Worm (Caenorhabditis elegans) whole organism, midembryonic: Measurements from ENCODE around the gene K08E4.7.

ENCODE experiments used
- cog-1 ChIP-seq: sonication (generic microtip); optimal IDR thresholded peaks from 2 replicates; lab custom pipeline; 2016; ENCODE audit warnings: missing genetic modification characterization, missing compliant biosample characterization
- flt-1 ChIP-seq: fragments of 200-800 bp; sonication (Bioruptor generic); IDR thresholded peaks from 2 replicates; pipeline ENCODE4 v1.3.6; 2022; ENCODE audit warnings: missing genetic modification characterization, missing compliant biosample characterization
- klf-2 ChIP-seq: fragments of 200-800 bp; sonication (Bioruptor generic); conservative IDR thresholded peaks from 2 replicates; pipeline ENCODE4 v1.3.6; 2022; ENCODE audit warnings: missing genetic modification reagents, missing genetic modification characterization, missing compliant biosample characterization
- ref-1 ChIP-seq: fragments of 200-800 bp; sonication (Bioruptor generic); conservative IDR thresholded peaks from 2 replicates; pipeline ENCODE4 v1.3.6; 2022; ENCODE audit warnings: missing genetic modification reagents, missing genetic modification characterization, missing compliant biosample characterization
- ztf-23 ChIP-seq: fragments of 200-800 bp; sonication (Bioruptor generic); IDR thresholded peaks from 2 replicates; pipeline ENCODE4 v1.3.6; 2022; ENCODE audit warnings: missing genetic modification reagents, missing genetic modification characterization, missing compliant biosample characterization

ce11 chrIV:12031003-12031402 lies 44.6 kb upstream of the K08E4.7 start, which contains the start of the genes T12G3.6 and mrpl-51:
- no peak for TF ChIP-seq ztf-23
- no peak for TF ChIP-seq ref-1 (GFP tag; lab: Robert Waterston, UW)
- TF ChIP-seq klf-2 (GFP tag; lab: Robert Waterston, UW), result no peak
- TF ChIP-seq cog-1, result no peak
- no peak for TF ChIP-seq flt-1 (GFP tag; lab: Robert Waterston, UW)
